Fruit fly (Drosophila melanogaster): Measurements from ENCODE around the gene PpV.

DNA sequence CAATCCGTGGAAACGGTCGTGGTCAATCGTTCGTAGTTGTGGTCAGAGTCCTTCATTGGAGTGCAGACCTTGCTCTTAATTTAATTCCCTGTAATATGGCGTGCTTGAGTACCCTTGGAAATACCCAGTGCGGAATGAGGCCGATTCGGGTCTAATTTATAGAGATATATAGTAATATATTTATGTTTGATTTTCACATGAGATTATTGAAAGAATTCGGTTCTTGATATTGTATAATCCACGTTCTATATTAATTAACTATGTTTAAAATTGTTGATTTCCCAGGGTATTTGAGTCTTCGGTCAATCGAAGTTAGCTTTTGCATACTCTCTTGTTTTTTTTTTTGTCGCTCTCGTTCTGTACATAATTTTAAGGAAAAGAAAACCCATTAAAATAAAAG, 29.4 kb downstream of the PpV start:
- TF ChIP-seq usp (GFP tag; optimal IDR thresholded peaks at IDR 0.05): no peak
- TF ChIP-seq pan (optimal IDR thresholded peaks at IDR 0.05): peak; percentile 76
